4 worm cellular contexts compared by ENCODE assay signal in the genomic region with DNA sequence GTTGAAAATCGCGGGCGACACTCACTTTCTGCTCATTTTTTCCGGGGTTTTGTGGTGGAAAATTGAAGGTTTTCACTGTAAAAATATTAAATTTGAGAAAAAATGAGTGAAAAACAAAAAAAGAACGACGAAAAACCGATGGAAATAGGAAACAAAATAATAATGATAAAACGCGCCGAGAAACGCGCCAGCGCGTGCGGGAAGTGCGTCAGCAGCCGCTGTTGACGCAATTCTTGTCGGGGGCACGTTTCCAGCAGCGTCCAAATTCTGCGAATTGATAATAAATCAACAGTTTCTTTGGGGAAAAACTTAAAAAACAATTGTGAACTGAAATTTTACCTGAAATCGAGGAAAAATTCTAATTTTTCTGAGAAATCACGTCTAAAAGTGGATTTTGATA.
TF ChIP-seq lines count a peak whose summit lies in the region.

A gene (minus strand): TSS at position 36 of the 400 bp plus-strand sequence.

TF ChIP-seq in whole organism, L2 larva, 48 proteins besides CTCF, POLR2A, EP300 and RAD21 (continued from another document):
- TF ChIP-seq sma-9 (GFP tag; optimal IDR thresholded peaks at IDR 0.05; lab: Kevin White, UChicago) (no peak), sma-9 (tag; optimal IDR thresholded peaks at IDR 0.05; lab: Kevin White, UChicago) (no peak), egl-27 (tag; optimal IDR thresholded peaks at IDR 0.05; lab: Kevin White, UChicago) (no peak), crh-2 (tag; optimal IDR thresholded peaks at IDR 0.05; lab: Kevin White, UChicago) (peak; percentile 59), mdl-1 (tag; optimal IDR thresholded peaks at IDR 0.05; lab: Kevin White, UChicago) (peak in 1 of 2 experiments; percentile 25), lin-11 (tag; optimal IDR thresholded peaks at IDR 0.05; lab: Kevin White, UChicago) (peak; percentile 61), nhr-6 (tag; optimal IDR thresholded peaks at IDR 0.05; lab: Kevin White, UChicago) (no peak), unc-55 (GFP tag; optimal IDR thresholded peaks at IDR 0.05; lab: Kevin White, UChicago) (peak; percentile 85), lin-39 (tag; optimal IDR thresholded peaks at IDR 0.05; lab: Kevin White, UChicago) (no peak), zag-1 (tag; optimal IDR thresholded peaks at IDR 0.05; lab: Kevin White, UChicago) (peak; percentile 9), peb-1 (tag; optimal IDR thresholded peaks at IDR 0.05; lab: Kevin White, UChicago) (no peak), ZK546.5 (tag; optimal IDR thresholded peaks at IDR 0.05; lab: Kevin White, UChicago) (no peak), mbf-1 (tag; optimal IDR thresholded peaks at IDR 0.05; lab: Kevin White, UChicago) (no peak), alr-1 (tag; optimal IDR thresholded peaks at IDR 0.05; lab: Kevin White, UChicago) (no peak), elt-1 (tag; optimal IDR thresholded peaks at IDR 0.05; lab: Kevin White, UChicago) (no peak), unc-39 (tag; optimal IDR thresholded peaks at IDR 0.05; lab: Kevin White, UChicago) (no peak), nhr-21 (tag; optimal IDR thresholded peaks at IDR 0.05; lab: Kevin White, UChicago) (peak; percentile 44), ztf-11 (tag; optimal IDR thresholded peaks at IDR 0.05; lab: Kevin White, UChicago) (no peak), nhr-11 (tag; optimal IDR thresholded peaks at IDR 0.05; lab: Kevin White, UChicago) (no peak), ama-1 (optimal IDR thresholded peaks at IDR 0.05; lab: Kevin White, UChicago) (no peak), nhr-77 (tag; optimal IDR thresholded peaks at IDR 0.05; lab: Kevin White, UChicago) (no peak), blmp-1 (tag; optimal IDR thresholded peaks at IDR 0.05; lab: Kevin White, UChicago; ENCODE audit: insufficient read depth) (no peak), Y55F3AM.14 (GFP tag; optimal IDR thresholded peaks at IDR 0.05; lab: Kevin White, UChicago) (no peak), sem-4 (tag; optimal IDR thresholded peaks at IDR 0.05; lab: Kevin White, UChicago) (peak; percentile 44), snpc-4 (tag; optimal IDR thresholded peaks at IDR 0.05; lab: Kevin White, UChicago) (peak; percentile 12), lsy-2 (tag; optimal IDR thresholded peaks at IDR 0.05; lab: Kevin White, UChicago) (peak; percentile 82 to 90), lin-13 (GFP tag; optimal IDR thresholded peaks at IDR 0.05; lab: Kevin White, UChicago) (peak; percentile 88)

TF ChIP-seq in whole organism, L4 larva, 104 proteins besides CTCF, POLR2A, EP300 and RAD21 (continued from another document and continues in another):
- no peak for TF ChIP-seq madf-5 (GFP tag; IDR thresholded peaks at IDR 0.05; lab: Robert Waterston, UW)
- no peak for TF ChIP-seq nhr-10 (tag; optimal IDR thresholded peaks at IDR 0.05; lab: Kevin White, UChicago)
- TF ChIP-seq dmd-9 (GFP tag; IDR thresholded peaks at IDR 0.05; lab: Robert Waterston, UW), result 0 out of 2 replicates have a peak, but pooled peaks have one; percentile 43
- TF ChIP-seq lin-29 (GFP tag; IDR thresholded peaks at IDR 0.05; lab: Robert Waterston, UW), result peak; percentile 42; the same call in 1 of the 2 replicates
- TF ChIP-seq zip-2 (tag; optimal IDR thresholded peaks at IDR 0.05; lab: Kevin White, UChicago), result no peak
- no peak for TF ChIP-seq php-3 (GFP tag; IDR thresholded peaks at IDR 0.05; lab: Robert Waterston, UW)
- no peak for TF ChIP-seq F49E8.2 (tag; optimal IDR thresholded peaks at IDR 0.05; lab: Kevin White, UChicago; ENCODE audit: borderline replicate concordance)
- TF ChIP-seq nhr-111 (GFP tag; optimal IDR thresholded peaks at IDR 0.05; lab: Kevin White, UChicago), result no peak
- TF ChIP-seq hlh-11 (tag; optimal IDR thresholded peaks at IDR 0.05; lab: Kevin White, UChicago), result peak; percentile 64
- no peak for TF ChIP-seq snpc-4 (tag; optimal IDR thresholded peaks at IDR 0.05; lab: Kevin White, UChicago)
- no peak for TF ChIP-seq vab-7 (GFP tag; IDR thresholded peaks at IDR 0.05; lab: Robert Waterston, UW)
- TF ChIP-seq T20F7.1 (GFP tag; optimal IDR thresholded peaks at IDR 0.05; lab: Kevin White, UChicago), result peak; percentile 29
- TF ChIP-seq jun-1 (tag; optimal IDR thresholded peaks at IDR 0.05; lab: Kevin White, UChicago), result peak; percentile 35
- peak; percentile 24 for TF ChIP-seq nhr-11 (tag; optimal IDR thresholded peaks at IDR 0.05; lab: Kevin White, UChicago)
- TF ChIP-seq mxl-2 (GFP tag; conservative IDR thresholded peaks at IDR 0.05; lab: Robert Waterston, UW), result no peak
- no peak for TF ChIP-seq lin-39 (tag; optimal IDR thresholded peaks at IDR 0.05; lab: Kevin White, UChicago)
- peak; percentile 58 for TF ChIP-seq spr-1 (tag; optimal IDR thresholded peaks at IDR 0.05; lab: Kevin White, UChicago)
- TF ChIP-seq skn-1 (tag; optimal IDR thresholded peaks at IDR 0.05; lab: Kevin White, UChicago), result no peak
- peak; percentile 83 for TF ChIP-seq dpl-1 (GFP tag; optimal IDR thresholded peaks at IDR 0.05; lab: Kevin White, UChicago)
- peak; percentile 49 for TF ChIP-seq nhr-6 (tag; optimal IDR thresholded peaks at IDR 0.05; lab: Kevin White, UChicago)
- peak; percentile 79 for TF ChIP-seq mep-1 (tag; optimal IDR thresholded peaks at IDR 0.05; lab: Kevin White, UChicago)
- peak; percentile 32 for TF ChIP-seq spr-3 (GFP tag; optimal IDR thresholded peaks at IDR 0.05; lab: Kevin White, UChicago)
- TF ChIP-seq ces-1 (GFP tag; optimal IDR thresholded peaks at IDR 0.05; lab: Kevin White, UChicago), result no peak
- TF ChIP-seq ZK337.2 (GFP tag; IDR thresholded peaks at IDR 0.05; lab: Robert Waterston, UW), result no peak
- no peak for TF ChIP-seq nhr-237 (tag; optimal IDR thresholded peaks at IDR 0.05; lab: Kevin White, UChicago)
- TF ChIP-seq dve-1 (tag; optimal IDR thresholded peaks at IDR 0.05; lab: Kevin White, UChicago; ENCODE audit: insufficient read depth), result peak; percentile 80
- TF ChIP-seq ceh-44 (GFP tag; IDR thresholded peaks at IDR 0.05; lab: Robert Waterston, UW), result no peak
- peak in 1 of 2 experiments; percentile 89 for TF ChIP-seq lsy-2 (tag; optimal IDR thresholded peaks at IDR 0.05; lab: Kevin White, UChicago)
- no peak for TF ChIP-seq ceh-62 (tag; optimal IDR thresholded peaks at IDR 0.05; lab: Kevin White, UChicago)
- no peak for TF ChIP-seq ama-1 (optimal IDR thresholded peaks at IDR 0.05; lab: Kevin White, UChicago)
- no peak for TF ChIP-seq tra-1 (GFP tag; IDR thresholded peaks at IDR 0.05; lab: Robert Waterston, UW)
- no peak for TF ChIP-seq sdz-12 (GFP tag; optimal IDR thresholded peaks at IDR 0.05; lab: Kevin White, UChicago)
- TF ChIP-seq zfp-2 (tag; optimal IDR thresholded peaks at IDR 0.05; lab: Kevin White, UChicago), result no peak
- no peak for TF ChIP-seq attf-4 (tag; optimal IDR thresholded peaks at IDR 0.05; lab: Kevin White, UChicago)
- no peak for TF ChIP-seq set-16 (GFP tag; IDR thresholded peaks at IDR 0.05; lab: Robert Waterston, UW)

TF ChIP-seq in whole organism, late embryonic, 69 proteins besides CTCF, POLR2A, EP300 and RAD21 (continued from another document and continues in another):
- TF ChIP-seq sox-4 (tag; optimal IDR thresholded peaks at IDR 0.05; lab: Kevin White, UChicago) (peak; percentile 4), Y22D7AL.16 (tag; optimal IDR thresholded peaks at IDR 0.05; lab: Kevin White, UChicago) (no peak), ceh-31 (tag; optimal IDR thresholded peaks at IDR 0.05; lab: Kevin White, UChicago) (peak; percentile 45), ceh-2 (tag; optimal IDR thresholded peaks at IDR 0.05; lab: Kevin White, UChicago) (peak; percentile 41), ceh-34 (tag; optimal IDR thresholded peaks at IDR 0.05; lab: Kevin White, UChicago) (no peak), pax-1 (tag; optimal IDR thresholded peaks at IDR 0.05; lab: Kevin White, UChicago) (no peak), eyg-1 (tag; optimal IDR thresholded peaks at IDR 0.05; lab: Kevin White, UChicago) (no peak), fax-1 (tag; optimal IDR thresholded peaks at IDR 0.05; lab: Kevin White, UChicago) (no peak), zip-5 (tag; optimal IDR thresholded peaks at IDR 0.05; lab: Kevin White, UChicago) (no peak), pat-9 (tag; optimal IDR thresholded peaks at IDR 0.05; lab: Kevin White, UChicago) (no peak), K09A11.1 (tag; optimal IDR thresholded peaks at IDR 0.05; lab: Kevin White, UChicago; ENCODE audit: insufficient read depth) (no peak), pha-2 (tag; optimal IDR thresholded peaks at IDR 0.05; lab: Kevin White, UChicago) (no peak), rnt-1 (tag; optimal IDR thresholded peaks at IDR 0.05; lab: Kevin White, UChicago) (peak; percentile 0), T23F11.4 (GFP tag; optimal IDR thresholded peaks at IDR 0.05; lab: Kevin White, UChicago) (no peak), ztf-16 (tag; optimal IDR thresholded peaks at IDR 0.05; lab: Kevin White, UChicago) (no peak), elt-4 (tag; optimal IDR thresholded peaks at IDR 0.05; lab: Kevin White, UChicago) (no peak), ceh-9 (tag; optimal IDR thresholded peaks at IDR 0.05; lab: Kevin White, UChicago) (no peak), odd-2 (tag; optimal IDR thresholded peaks at IDR 0.05; lab: Kevin White, UChicago) (no peak), C08G9.2 (tag; optimal IDR thresholded peaks at IDR 0.05; lab: Kevin White, UChicago) (no peak), hlh-13 (GFP tag; optimal IDR thresholded peaks at IDR 0.05; lab: Kevin White, UChicago) (no peak), ceh-14 (tag; optimal IDR thresholded peaks at IDR 0.05; lab: Kevin White, UChicago) (no peak), ceh-6 (GFP tag; optimal IDR thresholded peaks at IDR 0.05; lab: Kevin White, UChicago) (no peak), unc-86 (tag; optimal IDR thresholded peaks at IDR 0.05; lab: Kevin White, UChicago) (peak; percentile 15), unc-55 (GFP tag; optimal IDR thresholded peaks at IDR 0.05; lab: Kevin White, UChicago) (no peak), sox-2 (GFP tag; IDR thresholded peaks at IDR 0.05; lab: Robert Waterston, UW) (no peak), tbx-2 (tag; optimal IDR thresholded peaks at IDR 0.05; lab: Kevin White, UChicago) (no peak), K02D7.2 (tag; optimal IDR thresholded peaks at IDR 0.05; lab: Kevin White, UChicago) (no peak), ref-2 (tag; optimal IDR thresholded peaks at IDR 0.05; lab: Kevin White, UChicago) (peak; percentile 15), ttx-3 (tag; optimal IDR thresholded peaks at IDR 0.05; lab: Kevin White, UChicago) (no peak), mec-3 (tag; optimal IDR thresholded peaks at IDR 0.05; lab: Kevin White, UChicago; ENCODE audit: borderline replicate concordance) (no peak), gmeb-2 (tag; optimal IDR thresholded peaks at IDR 0.05; lab: Kevin White, UChicago) (peak; percentile 8), nhr-232 (tag; optimal IDR thresholded peaks at IDR 0.05; lab: Kevin White, UChicago) (no peak), unc-42 (tag; optimal IDR thresholded peaks at IDR 0.05; lab: Kevin White, UChicago) (peak; percentile 24), nfya-1 (tag; optimal IDR thresholded peaks at IDR 0.05; lab: Kevin White, UChicago) (peak; percentile 40), ceh-19 (GFP tag; optimal IDR thresholded peaks at IDR 0.05; lab: Kevin White, UChicago) (no peak), ceh-45 (GFP tag; IDR thresholded peaks at IDR 0.05; lab: Robert Waterston, UW) (no peak; the same call in 1 of the 2 replicates), ets-4 (tag; optimal IDR thresholded peaks at IDR 0.05; lab: Kevin White, UChicago) (no peak), C38D4.7 (GFP tag; optimal IDR thresholded peaks at IDR 0.05; lab: Kevin White, UChicago) (no peak), ama-1 (optimal IDR thresholded peaks at IDR 0.05; lab: Kevin White, UChicago) (no peak)

TF ChIP-seq in whole organism, mixed stage, embryonic, 35 proteins besides CTCF, POLR2A, EP300 and RAD21 (continued from another document):
- no peak for TF ChIP-seq bed-3 (GFP tag; optimal IDR thresholded peaks at IDR 0.05; lab: Kevin White, UChicago)
- TF ChIP-seq cnd-1 (tag; optimal IDR thresholded peaks at IDR 0.05; lab: Kevin White, UChicago), result no peak
- peak; percentile 73 for TF ChIP-seq lin-13 (tag; optimal IDR thresholded peaks at IDR 0.05; lab: Kevin White, UChicago)
- TF ChIP-seq unc-62 (GFP tag; optimal IDR thresholded peaks at IDR 0.05; lab: Kevin White, UChicago), result no peak
- no peak for TF ChIP-seq elt-3 (tag; optimal IDR thresholded peaks at IDR 0.05; lab: Kevin White, UChicago)
- TF ChIP-seq ceh-83 (GFP tag; optimal IDR thresholded peaks at IDR 0.05; lab: Kevin White, UChicago), result no peak
TF ChIP-seq in whole organism, mixed stage, embryonic: peak in this region for 10.
